Worm (Caenorhabditis elegans) whole organism, L4/young adult: ENCODE data around the gene ptp-2.

ENCODE experiments used
- W03F9.2 ChIP-seq: fragments of 150-350 bp; optimal IDR thresholded peaks from 2 replicates; lab custom pipeline; 2014; ENCODE audit warnings: missing biosample characterization, missing genetic modification characterization
- dao-5 ChIP-seq: sonication (generic microtip); optimal IDR thresholded peaks from 2 replicates; lab custom pipeline; 2016; ENCODE audit warnings: missing genotype, missing genetic modification characterization, moderate library complexity, missing compliant biosample characterization
- him-1 ChIP-seq: sonication (generic microtip); optimal IDR thresholded peaks from 2 replicates; lab custom pipeline; 2016; ENCODE audit warnings: missing genotype, missing genetic modification reagents, missing genetic modification characterization, missing compliant biosample characterization

DNA sequence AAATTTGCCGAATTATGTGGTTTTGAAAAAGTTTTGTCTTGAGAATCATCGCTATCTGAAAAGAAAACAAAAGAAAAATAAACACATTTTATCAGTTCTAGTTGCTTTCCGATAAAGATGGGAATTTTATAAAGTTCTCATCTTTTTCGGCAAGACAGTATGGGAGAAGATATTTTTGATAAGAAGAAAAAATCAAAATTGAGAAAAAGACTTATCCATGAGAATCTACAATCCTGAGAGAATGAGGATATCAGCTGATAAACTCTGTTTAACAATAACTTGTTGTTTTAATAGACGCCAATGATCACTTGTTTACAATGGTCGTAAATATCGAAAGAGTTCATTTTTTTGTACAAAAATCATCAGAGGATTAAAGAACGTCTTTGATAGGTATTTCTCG is 42.4 kb upstream of the ptp-2 start, which contains the start of gene F55C12.6:
- TF ChIP-seq W03F9.2 (tag; lab: Kevin White, UChicago) (no peak), him-1 (tag; lab: Kevin White, UChicago) (no peak), dao-5 (tag; lab: Kevin White, UChicago) (no peak)
